Fruit fly (Drosophila melanogaster): Measurements from ENCODE around the gene cher.

DNA sequence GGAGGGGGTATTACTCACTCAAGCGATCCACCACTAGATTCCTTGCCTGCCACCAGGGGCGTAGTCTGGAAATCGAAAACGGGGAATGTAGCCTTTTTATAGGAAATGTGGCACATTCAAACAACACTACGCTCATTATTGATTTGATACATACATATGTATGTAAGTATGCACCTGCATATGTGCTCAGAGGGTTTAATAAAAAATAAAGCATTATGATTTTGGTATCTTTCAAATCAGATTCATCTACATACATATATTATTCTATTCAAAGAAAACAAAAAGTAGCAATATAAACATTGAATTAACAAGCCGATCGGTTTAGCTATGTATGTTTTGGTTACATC, 68.3 kb downstream of the cher start:
- TF ChIP-seq Myc (optimal IDR thresholded peaks at IDR 0.05) = no peak
- no peak for TF ChIP-seq h (optimal IDR thresholded peaks at IDR 0.05)
- TF ChIP-seq psq (optimal IDR thresholded peaks at IDR 0.05) = no peak
- TF ChIP-seq insv (optimal IDR thresholded peaks at IDR 0.05) = no peak
